Fruit fly (Drosophila melanogaster) whole organism, wandering third instar larva: ENCODE measurements around the gene CG9514.

Source experiments
- Abd-B ChIP-seq: fragments of >200 bp; optimal IDR thresholded peaks from 2 replicates; lab custom pipeline; 2017; ENCODE audit warnings: missing biosample characterization, missing genetic modification characterization
- CG9705 ChIP-seq: fragments of 200-800 bp; sonication (Bioruptor generic); optimal IDR thresholded peaks from 2 replicates; lab custom pipeline; 2018; ENCODE audit warnings: missing biosample characterization, mild to moderate bottlenecking, missing genetic modification characterization
- CrebA ChIP-seq: fragments of 200-800 bp; sonication (Bioruptor generic); optimal IDR thresholded peaks from 2 replicates; lab custom pipeline; 2016; ENCODE audit warnings: missing biosample characterization, mild to moderate bottlenecking, missing genetic modification characterization, borderline replicate concordance
- Dfd ChIP-seq: fragments of >200 bp; optimal IDR thresholded peaks from 2 replicates; lab custom pipeline; 2017; ENCODE audit warnings: missing biosample characterization, missing genetic modification characterization
- Dif ChIP-seq: fragments of 200-275, 200-300 bp; sonication (Bioruptor generic); optimal IDR thresholded peaks from 2 replicates; lab custom pipeline; 2018; ENCODE audit warnings: missing biosample characterization, missing genetic modification characterization; ENCODE audit not compliant: partially characterized antibody
- GATAd ChIP-seq: sonication (Bioruptor generic); optimal IDR thresholded peaks from 2 replicates; lab custom pipeline; 2016; ENCODE audit warnings: missing biosample characterization, missing genetic modification characterization
- HLH106 ChIP-seq: fragments of 200-800 bp; optimal IDR thresholded peaks from 3 replicates; lab custom pipeline; 2019; ENCODE audit warnings: missing biosample characterization, mild to moderate bottlenecking, missing genetic modification characterization, moderate library complexity
- Hnf4 ChIP-seq: fragments of 200-800 bp; sonication (Bioruptor generic); optimal IDR thresholded peaks from 2 replicates; lab custom pipeline; 2016; ENCODE audit warnings: missing biosample characterization, mild to moderate bottlenecking, missing genetic modification characterization
- Hr78 ChIP-seq: fragments of >200 bp; optimal IDR thresholded peaks from 2 replicates; lab custom pipeline; 2017; ENCODE audit warnings: missing biosample characterization, missing genetic modification characterization
- Hr83 ChIP-seq: fragments of 200-300 bp; sonication (Bioruptor generic); optimal IDR thresholded peaks from 2 replicates; lab custom pipeline; 2016; ENCODE audit warnings: missing biosample characterization, mild to moderate bottlenecking, missing genetic modification characterization, moderate library complexity; ENCODE audit not compliant: poor library complexity, severe bottlenecking
- Mio ChIP-seq: sonication (Bioruptor generic); optimal IDR thresholded peaks from 2 replicates; lab custom pipeline; 2016; ENCODE audit warnings: missing biosample characterization, missing genetic modification characterization
- Myc ChIP-seq: fragments of >200 bp; optimal IDR thresholded peaks from 2 replicates; lab custom pipeline; 2017
- N ChIP-seq: fragments of >200 bp; optimal IDR thresholded peaks from 2 replicates; lab custom pipeline; 2018; ENCODE audit warnings: missing biosample characterization, missing external identifiers, missing genetic modification characterization
- OdsH ChIP-seq: fragments of 200-800 bp; sonication (Bioruptor generic); optimal IDR thresholded peaks from 2 replicates; lab custom pipeline; 2016; ENCODE audit warnings: missing biosample characterization, mild to moderate bottlenecking, missing genetic modification characterization
- Rel ChIP-seq, 2 experiments: fragments of 200-800 bp; sonication (Bioruptor generic) in 1 of 2; optimal IDR thresholded peaks; 2 replicates in 1 of 2; 3 replicates in 1 of 2; lab custom pipeline; 2016 to 2019; ENCODE audit warnings: mild to moderate bottlenecking in 2 of 2, missing biosample characterization in 2 of 2, missing genetic modification characterization in 2 of 2, moderate library complexity in 1 of 2
- Sp1 ChIP-seq: fragments of 200-800 bp; sonication (Bioruptor generic); optimal IDR thresholded peaks from 3 replicates; lab custom pipeline; 2019; ENCODE audit warnings: missing biosample characterization, mild to moderate bottlenecking, missing genetic modification characterization, moderate library complexity
- brk ChIP-seq: fragments of 200-800 bp; sonication (Bioruptor generic); optimal IDR thresholded peaks from 2 replicates; lab custom pipeline; 2016; ENCODE audit warnings: missing biosample characterization, mild to moderate bottlenecking, missing genetic modification characterization
- dl ChIP-seq, 2 experiments: fragments of 175-275, 200-275 bp in 1 of 2; fragments of 200-275 bp in 1 of 2; sonication (Bioruptor generic); optimal IDR thresholded peaks; lab custom pipeline; 2018; ENCODE audit warnings: mild to moderate bottlenecking in 2 of 2, missing biosample characterization in 2 of 2, missing genetic modification characterization in 2 of 2, moderate library complexity in 2 of 2; ENCODE audit not compliant: partially characterized antibody in 2 of 2, insufficient read depth in 1 of 2
- ey ChIP-seq: fragments of 200-800 bp; sonication (Bioruptor generic); optimal IDR thresholded peaks from 2 replicates; lab custom pipeline; 2016; ENCODE audit warnings: missing biosample characterization, missing genetic modification characterization
- foxo ChIP-seq, 2 experiments: fragments of 200-800 bp; sonication (Bioruptor generic); optimal IDR thresholded peaks; 2 replicates in 1 of 2; 3 replicates in 1 of 2; lab custom pipeline; 2016 to 2017; ENCODE audit warnings: missing biosample characterization in 2 of 2, missing genetic modification characterization in 2 of 2
- h ChIP-seq: fragments of 200-800 bp; sonication (Bioruptor generic); optimal IDR thresholded peaks from 3 replicates; lab custom pipeline; 2016; ENCODE audit warnings: missing biosample characterization, mild to moderate bottlenecking, missing genetic modification characterization
- jim ChIP-seq: fragments of 175-275, 200-325 bp; sonication (Bioruptor generic); optimal IDR thresholded peaks from 2 replicates; lab custom pipeline; 2016; ENCODE audit warnings: missing biosample characterization, mild to moderate bottlenecking, missing genetic modification characterization
- lola ChIP-seq: fragments of >200 bp; optimal IDR thresholded peaks from 2 replicates; lab custom pipeline; 2017; ENCODE audit warnings: missing biosample characterization, missing genetic modification characterization
- pan ChIP-seq: fragments of >200 bp; optimal IDR thresholded peaks from 2 replicates; lab custom pipeline; 2017
- sage ChIP-seq: fragments of 200-800 bp; sonication (Bioruptor generic); optimal IDR thresholded peaks from 2 replicates; lab custom pipeline; 2016; ENCODE audit warnings: missing biosample characterization, mild to moderate bottlenecking, missing genetic modification characterization
- sv ChIP-seq: fragments of 200-800 bp; sonication (Bioruptor generic); optimal IDR thresholded peaks from 3 replicates; lab custom pipeline; 2016; ENCODE audit warnings: missing biosample characterization, missing genetic modification characterization
- tai ChIP-seq: sonication (Bioruptor generic); optimal IDR thresholded peaks from 2 replicates; lab custom pipeline; 2016; ENCODE audit warnings: missing biosample characterization, missing genetic modification characterization
- woc ChIP-seq: sonication (Bioruptor generic); optimal IDR thresholded peaks from 2 replicates; lab custom pipeline; 2016; ENCODE audit warnings: missing biosample characterization, mild to moderate bottlenecking, missing genetic modification characterization

CG9514 gene

dm6 chrX:14878917-14879316, 17.8 kb downstream of the CG9514 start:
- TF ChIP-seq brk (GFP tag; lab: Kevin White, UChicago) (no peak), Hr83 (GFP tag; lab: Kevin White, UChicago) (no peak), GATAd (GFP tag; lab: Kevin White, UChicago) (no peak), HLH106 (tag; lab: Kevin White, UChicago) (no peak), sage (no peak), Dif (GFP tag; lab: Kevin White, UChicago) (no peak), pan (lab: Kevin White, UChicago) (no peak), Abd-B (GFP tag; lab: Kevin White, UChicago) (no peak), dl (GFP tag; optimal IDR thresholded peaks at IDR 0.05; lab: Kevin White, UChicago; ENCODE audit: insufficient read depth in 1 of 2, partially characterized antibody in 2 of 2) (no peak), Mio (GFP tag; lab: Kevin White, UChicago) (no peak), jim (GFP tag; lab: Kevin White, UChicago) (no peak), Dfd (no peak), tai (no peak), Myc (no peak), ey (no peak), sv (no peak), Sp1 (GFP tag; lab: Kevin White, UChicago) (no peak), Hr78 (GFP tag; lab: Kevin White, UChicago) (no peak), CG9705 (GFP tag; lab: Kevin White, UChicago) (no peak)
- TF ChIP-seq, all 38 proteins: peak for 0

dm6 chrX:14871028-14871427, 25.7 kb downstream of the CG9514 start, which contains the start of gene CG9518:
Gene CG9518, minus strand, starts transcription at chrX:14871181.
- TF ChIP-seq Abd-B (GFP tag; lab: Kevin White, UChicago) (no peak), GATAd (GFP tag; lab: Kevin White, UChicago) (no peak), tai (no peak), woc (GFP tag; lab: Kevin White, UChicago) (no peak), HLH106 (tag; lab: Kevin White, UChicago) (no peak), Hnf4 (GFP tag; lab: Kevin White, UChicago) (no peak), pan (lab: Kevin White, UChicago) (no peak), Hr83 (GFP tag; lab: Kevin White, UChicago) (no peak)

- TF ChIP-seq CG9705 (GFP tag; lab: Kevin White, UChicago) (no peak), Hr83 (GFP tag; lab: Kevin White, UChicago) (no peak), CrebA (no peak), HLH106 (tag; lab: Kevin White, UChicago) (no peak), GATAd (GFP tag; lab: Kevin White, UChicago) (no peak), Dfd (no peak), Rel (GFP tag; optimal IDR thresholded peaks at IDR 0.05; lab: Kevin White, UChicago) (no peak), Rel (tag; optimal IDR thresholded peaks at IDR 0.05; lab: Kevin White, UChicago) (no peak), Sp1 (GFP tag; lab: Kevin White, UChicago) (no peak), h (no peak), Hnf4 (GFP tag; lab: Kevin White, UChicago) (no peak), OdsH (GFP tag; lab: Kevin White, UChicago) (no peak), pan (lab: Kevin White, UChicago) (no peak), dl (GFP tag; optimal IDR thresholded peaks at IDR 0.05; lab: Kevin White, UChicago; ENCODE audit: insufficient read depth in 1 of 2, partially characterized antibody in 2 of 2) (no peak), foxo (GFP tag; optimal IDR thresholded peaks at IDR 0.05; lab: Kevin White, UChicago) (no peak), lola (GFP tag; lab: Kevin White, UChicago) (no peak)
Measured at dm6 chrX:14868414-14868813, 28.3 kb downstream of the CG9514 start.

dm6 chrX:14866911-14867310, 29.8 kb downstream of the CG9514 start:
- TF ChIP-seq woc (GFP tag; lab: Kevin White, UChicago) = no peak
- no peak for TF ChIP-seq GATAd (GFP tag; lab: Kevin White, UChicago)
- TF ChIP-seq dl (GFP tag; optimal IDR thresholded peaks at IDR 0.05; lab: Kevin White, UChicago; ENCODE audit: insufficient read depth in 1 of 2, partially characterized antibody in 2 of 2) = no peak
- no peak for TF ChIP-seq Myc

dm6 chrX:14862494-14862893, 34.2 kb downstream of the CG9514 start:
- TF ChIP-seq brk (GFP tag; lab: Kevin White, UChicago) (no peak), N (GFP tag; lab: Kevin White, UChicago) (peak; percentile 31), Myc (peak; percentile 59)
